Worm (Caenorhabditis elegans) whole organism, early embryonic: Measurements from ENCODE around the gene Y43B11AR.3.

Experiments
- aly-1 ChIP-seq: sonication (generic microtip); optimal IDR thresholded peaks from 2 replicates; lab custom pipeline; 2016; ENCODE audit warnings: missing genetic modification characterization, missing compliant biosample characterization
- ama-1 ChIP-seq: fragments of 150-350 bp; optimal IDR thresholded peaks from 2 replicates; lab custom pipeline; 2014
- ceh-13 ChIP-seq: fragments of 200-800 bp; sonication (Bioruptor generic); optimal IDR thresholded peaks from 2 replicates; lab custom pipeline; 2018; ENCODE audit warnings: mild to moderate bottlenecking, missing genetic modification characterization, missing compliant biosample characterization
- ceh-36 ChIP-seq: sonication (generic microtip); optimal IDR thresholded peaks from 2 replicates; lab custom pipeline; 2016; ENCODE audit warnings: missing genetic modification characterization, inconsistent platforms, missing compliant biosample characterization
- ets-7 ChIP-seq: sonication (generic microtip); optimal IDR thresholded peaks from 2 replicates; lab custom pipeline; 2016; ENCODE audit warnings: missing genotype, missing genetic modification characterization, missing compliant biosample characterization
- flt-1 ChIP-seq: fragments of 200-800 bp; sonication (Bioruptor generic); IDR thresholded peaks from 2 replicates; pipeline ENCODE4 v1.3.6; 2022; ENCODE audit warnings: missing genetic modification characterization, missing compliant biosample characterization
- hmbx-1 ChIP-seq: sonication (generic microtip); optimal IDR thresholded peaks from 2 replicates; lab custom pipeline; 2016; ENCODE audit warnings: mild to moderate bottlenecking, missing genetic modification characterization, missing compliant biosample characterization
- hmg-4 ChIP-seq: fragments of 200-800 bp; sonication (Bioruptor generic); optimal IDR thresholded peaks from 2 replicates; lab custom pipeline; 2018; ENCODE audit warnings: mild to moderate bottlenecking, missing genetic modification characterization, missing compliant biosample characterization
- hnd-1 ChIP-seq: sonication (generic microtip); optimal IDR thresholded peaks from 2 replicates; lab custom pipeline; 2016; ENCODE audit warnings: missing genetic modification characterization, missing compliant biosample characterization
- scrt-1 ChIP-seq: fragments of 200-800 bp; sonication (Bioruptor generic); IDR thresholded peaks from 2 replicates; pipeline ENCODE4 v1.3.6; 2022; ENCODE audit warnings: missing genetic modification characterization, missing compliant biosample characterization
- sea-1 ChIP-seq: fragments of 200-800 bp; sonication (Bioruptor generic); conservative IDR thresholded peaks from 2 replicates; pipeline ENCODE4 v1.3.6; 2022; ENCODE audit warnings: missing genetic modification characterization, missing compliant biosample characterization
- tbx-11 ChIP-seq: fragments of 200-800 bp; sonication (Bioruptor generic); IDR thresholded peaks from 2 replicates; pipeline ENCODE4 v1.3.6; 2022; ENCODE audit warnings: missing genetic modification characterization, missing compliant biosample characterization
- tbx-37 ChIP-seq: fragments of 200-800 bp; sonication (Bioruptor generic); conservative IDR thresholded peaks from 2 replicates; pipeline ENCODE4 v1.3.6; 2022; ENCODE audit warnings: missing genetic modification reagents, missing genetic modification characterization, missing compliant biosample characterization
- tra-4 ChIP-seq: sonication (generic microtip); optimal IDR thresholded peaks from 2 replicates; lab custom pipeline; 2017; ENCODE audit warnings: missing genetic modification characterization, missing compliant biosample characterization

Gene Y43B11AR.3

ce11 chrIV:7032459-7032858, 51.1 kb downstream of the Y43B11AR.3 start, which contains the start of gene C06G3.8:
TSS of gene C06G3.8 (minus strand) at chrIV:7032559.
- no peak for TF ChIP-seq aly-1
- no peak for TF ChIP-seq tbx-11
- no peak for TF ChIP-seq ama-1
- TF ChIP-seq sea-1 (GFP tag; lab: Robert Waterston, UW), result no peak
- no peak for TF ChIP-seq tra-4 (tag; lab: Kevin White, UChicago)
- no peak for TF ChIP-seq hmbx-1 (tag; lab: Kevin White, UChicago)
- TF ChIP-seq hnd-1, result no peak
- TF ChIP-seq ceh-13 (GFP tag; lab: Kevin White, UChicago), result no peak
- TF ChIP-seq hmg-4 (GFP tag; lab: Kevin White, UChicago), result no peak
- TF ChIP-seq tbx-37, result no peak
- TF ChIP-seq ceh-36, result no peak
- TF ChIP-seq ets-7 (tag; lab: Kevin White, UChicago), result no peak
- no peak for TF ChIP-seq flt-1 (GFP tag; lab: Robert Waterston, UW)
- TF ChIP-seq scrt-1 (GFP tag; lab: Robert Waterston, UW), result no peak
